Fruit fly (Drosophila melanogaster): Measurements from ENCODE around the gene CG43755.

- TF ChIP-seq CG9705 (GFP tag; optimal IDR thresholded peaks at IDR 0.05) (no peak), psq (GFP tag; optimal IDR thresholded peaks at IDR 0.05) (no peak), woc (GFP tag; optimal IDR thresholded peaks at IDR 0.05) (no peak), CG32264 (GFP tag; optimal IDR thresholded peaks at IDR 0.05) (no peak)
Observed at dm6 chr2L:369811-370210, 40.2 kb upstream of the CG43755 start.
